Fruit fly (Drosophila melanogaster) whole organism, embryonic: ENCODE measurements around the gene Hrb27C.

Experiments
- Adf1 ChIP-seq: fragments of 200-800 bp; sonication (Bioruptor generic); IDR thresholded peaks from 2 replicates; pipeline ENCODE4 v1.3.6; 2022; ENCODE audit warnings: missing biosample characterization, missing genetic modification characterization
- Bdp1 ChIP-seq: fragments of 200-800 bp; sonication (Bioruptor generic); optimal IDR thresholded peaks from 3 replicates; lab custom pipeline; 2016; ENCODE audit warnings: missing biosample characterization, missing genetic modification characterization
- CG10366 ChIP-seq: fragments of 200-800 bp; sonication (Bioruptor generic); IDR thresholded peaks from 2 replicates; pipeline ENCODE4 v1.3.6; 2022; ENCODE audit warnings: missing biosample characterization, missing genetic modification characterization
- CG15073 ChIP-seq: fragments of 200-800 bp; sonication (Bioruptor generic); optimal IDR thresholded peaks from 2 replicates; lab custom pipeline; 2016; ENCODE audit warnings: missing biosample characterization, missing genetic modification characterization
- CG15696 ChIP-seq: fragments of 200-800 bp; sonication (Bioruptor generic); optimal IDR thresholded peaks from 2 replicates; lab custom pipeline; 2019; ENCODE audit warnings: missing biosample characterization, mild to moderate bottlenecking, missing genetic modification characterization, moderate library complexity
- CG1603 ChIP-seq: fragments of 200-800 bp; sonication (Bioruptor generic); optimal IDR thresholded peaks from 2 replicates; lab custom pipeline; 2019; ENCODE audit warnings: missing biosample characterization, mild to moderate bottlenecking, missing genetic modification characterization, moderate library complexity
- CG2199 ChIP-seq: fragments of 200-800 bp; sonication (Bioruptor generic); IDR thresholded peaks from 3 replicates; pipeline ENCODE4 v1.3.6; 2022; ENCODE audit warnings: missing biosample characterization, missing genetic modification characterization
- CG30431 ChIP-seq: fragments of 200-800 bp; sonication (Bioruptor generic); optimal IDR thresholded peaks from 2 replicates; lab custom pipeline; 2017; ENCODE audit warnings: missing biosample characterization, missing genetic modification characterization
- CG3995 ChIP-seq: fragments of 200-800 bp; sonication (Bioruptor generic); optimal IDR thresholded peaks from 3 replicates; lab custom pipeline; 2016; ENCODE audit warnings: missing biosample characterization, missing genetic modification characterization
- CG4360 ChIP-seq: fragments of 200-800 bp; sonication (Bioruptor generic); IDR thresholded peaks from 2 replicates; pipeline ENCODE4 v1.3.6; 2022; ENCODE audit warnings: missing biosample characterization, missing genetic modification characterization
- CG6813 ChIP-seq: fragments of 200-800 bp; sonication (Bioruptor generic); optimal IDR thresholded peaks from 2 replicates; lab custom pipeline; 2017; ENCODE audit warnings: missing biosample characterization, missing genetic modification characterization, mild to moderate bottlenecking, moderate library complexity, missing genetic modification reagents
- CG7745 ChIP-seq: fragments of 200-800 bp; sonication (Bioruptor generic); optimal IDR thresholded peaks from 2 replicates; lab custom pipeline; 2018; ENCODE audit warnings: missing biosample characterization, mild to moderate bottlenecking, missing genetic modification characterization, moderate library complexity
- CG8290 ChIP-seq, 3 experiments: fragments of 200-800 bp; sonication (Bioruptor generic); optimal IDR thresholded peaks; 2 replicates each; lab custom pipeline; 2016 to 2019; ENCODE audit warnings: missing biosample characterization in 3 of 3, missing genetic modification characterization in 3 of 3, mild to moderate bottlenecking in 2 of 3, moderate library complexity in 1 of 3
- CG9817 ChIP-seq: fragments of 200-800 bp; sonication (Bioruptor generic); optimal IDR thresholded peaks from 2 replicates; lab custom pipeline; 2018; ENCODE audit warnings: missing biosample characterization, mild to moderate bottlenecking, missing genetic modification characterization, moderate library complexity
- Dbx ChIP-seq: fragments of 200-800 bp; sonication (Bioruptor generic); IDR thresholded peaks from 3 replicates; pipeline ENCODE4 v1.3.6; 2022; ENCODE audit warnings: missing biosample characterization, missing genetic modification characterization
- Dll ChIP-seq: fragments of 200-800 bp; sonication (Bioruptor generic); IDR thresholded peaks from 4 replicates; pipeline ENCODE4 v1.3.6; 2022; ENCODE audit warnings: missing biosample characterization, missing genetic modification characterization; ENCODE audit not compliant: partially characterized antibody
- Eip74EF ChIP-seq, 2 experiments: fragments of 200-800 bp in 1 of 2; fragments of >200 bp in 1 of 2; sonication (Bioruptor generic) in 1 of 2; optimal IDR thresholded peaks; 2 replicates each; lab custom pipeline; 2017 to 2019; ENCODE audit warnings: missing biosample characterization in 2 of 2, missing genetic modification characterization in 2 of 2, mild to moderate bottlenecking in 1 of 2, moderate library complexity in 1 of 2
- GATAe ChIP-seq: fragments of 200-800 bp; sonication (Bioruptor generic); conservative IDR thresholded peaks from 2 replicates; pipeline ENCODE4 v1.3.6; 2022; ENCODE audit warnings: missing biosample characterization, missing genetic modification characterization
- Mes4 ChIP-seq: fragments of 200-800 bp; sonication (Bioruptor generic); optimal IDR thresholded peaks from 2 replicates; lab custom pipeline; 2016; ENCODE audit warnings: missing biosample characterization, missing genetic modification characterization
- NC2β ChIP-seq: fragments of 200-800 bp; sonication (Bioruptor generic); optimal IDR thresholded peaks from 2 replicates; lab custom pipeline; 2016; ENCODE audit warnings: missing biosample characterization, missing genetic modification characterization
- Oaz ChIP-seq: fragments of 200-800 bp; sonication (Bioruptor generic); IDR thresholded peaks from 2 replicates; pipeline ENCODE4 v1.3.6; 2022; ENCODE audit warnings: missing biosample characterization, missing genetic modification characterization
- Opbp ChIP-seq: fragments of 200-800 bp; sonication (Bioruptor generic); IDR thresholded peaks from 3 replicates; pipeline ENCODE4 v1.3.6; 2022; ENCODE audit warnings: missing biosample characterization, missing genetic modification characterization; ENCODE audit not compliant: partially characterized antibody
- Sox100B ChIP-seq: fragments of 200-800 bp; sonication (Bioruptor generic); optimal IDR thresholded peaks from 3 replicates; lab custom pipeline; 2018; ENCODE audit warnings: missing biosample characterization, mild to moderate bottlenecking, missing genetic modification characterization
- Ssrp ChIP-seq: fragments of 200-800 bp; sonication (Bioruptor generic); optimal IDR thresholded peaks from 2 replicates; lab custom pipeline; 2018; ENCODE audit warnings: missing biosample characterization, mild to moderate bottlenecking, missing genetic modification characterization, moderate library complexity
- Tbp ChIP-seq: fragments of >200 bp; optimal IDR thresholded peaks from 2 replicates; lab custom pipeline; 2018; ENCODE audit warnings: missing biosample characterization, missing genetic modification characterization
- Xrp1 ChIP-seq: fragments of 200-800 bp; sonication (Bioruptor generic); IDR thresholded peaks from 2 replicates; pipeline ENCODE4 v1.3.6; 2022; ENCODE audit warnings: missing biosample characterization, missing genetic modification characterization
- YL-1 ChIP-seq: fragments of 200-800 bp; sonication (Bioruptor generic); optimal IDR thresholded peaks from 3 replicates; lab custom pipeline; 2017; ENCODE audit warnings: missing biosample characterization, mild to moderate bottlenecking, missing genetic modification characterization
- ap ChIP-seq: fragments of 200-800 bp; sonication (Bioruptor generic); IDR thresholded peaks from 2 replicates; pipeline ENCODE4 v1.3.6; 2022; ENCODE audit warnings: missing biosample characterization, missing genetic modification characterization
- ash1 ChIP-seq: fragments of 200-800 bp; sonication (Bioruptor generic); optimal IDR thresholded peaks from 2 replicates; lab custom pipeline; 2018; ENCODE audit warnings: missing biosample characterization, mild to moderate bottlenecking, missing genetic modification characterization
- az2 ChIP-seq: fragments of 200-800 bp; sonication (Bioruptor generic); optimal IDR thresholded peaks from 3 replicates; lab custom pipeline; 2016; ENCODE audit warnings: missing biosample characterization, missing genetic modification characterization
- cad ChIP-seq: fragments of >200 bp; optimal IDR thresholded peaks from 2 replicates; lab custom pipeline; 2017; ENCODE audit warnings: missing biosample characterization, missing genetic modification characterization
- cas ChIP-seq: fragments of 200-800 bp; sonication (Bioruptor generic); IDR thresholded peaks from 2 replicates; pipeline ENCODE4 v1.3.6; 2022; ENCODE audit warnings: missing biosample characterization, missing genetic modification characterization
- caup ChIP-seq: fragments of 200-800 bp; sonication (Bioruptor generic); optimal IDR thresholded peaks from 3 replicates; lab custom pipeline; 2017; ENCODE audit warnings: missing biosample characterization, mild to moderate bottlenecking, missing genetic modification characterization, moderate library complexity; ENCODE audit not compliant: severe bottlenecking
- chm ChIP-seq: fragments of 200-800 bp; sonication (Bioruptor generic); IDR thresholded peaks from 2 replicates; pipeline ENCODE4 v1.3.6; 2022; ENCODE audit warnings: missing biosample characterization, missing genetic modification characterization
- crol ChIP-seq: fragments of 200-800 bp; sonication (Bioruptor generic); IDR thresholded peaks from 2 replicates; pipeline ENCODE4 v1.3.6; 2022; ENCODE audit warnings: missing biosample characterization, missing genetic modification characterization
- da ChIP-seq: fragments of 200-800 bp; sonication (Bioruptor generic); optimal IDR thresholded peaks from 2 replicates; lab custom pipeline; 2016; ENCODE audit warnings: missing biosample characterization, missing genetic modification characterization
- dpn ChIP-seq, 2 experiments: fragments of 200-800 bp; sonication (Bioruptor generic); optimal IDR thresholded peaks; 3 replicates each; lab custom pipeline; 2016; ENCODE audit warnings: missing biosample characterization in 2 of 2, missing genetic modification characterization in 2 of 2
- gce ChIP-seq: fragments of 200-800 bp; sonication (Bioruptor generic); IDR thresholded peaks from 3 replicates; pipeline ENCODE4 v1.3.6; 2022; ENCODE audit warnings: missing biosample characterization, missing genetic modification characterization
- hth ChIP-seq: fragments of >200 bp; optimal IDR thresholded peaks from 2 replicates; lab custom pipeline; 2017; ENCODE audit warnings: inconsistent platforms
- mirr ChIP-seq: fragments of 200-800 bp; sonication (Bioruptor generic); optimal IDR thresholded peaks from 3 replicates; lab custom pipeline; 2018; ENCODE audit warnings: missing biosample characterization, mild to moderate bottlenecking, missing genetic modification characterization
- nmo ChIP-seq: fragments of 200-800 bp; sonication (Bioruptor generic); optimal IDR thresholded peaks from 2 replicates; lab custom pipeline; 2018; ENCODE audit warnings: missing biosample characterization, mild to moderate bottlenecking, missing genetic modification characterization, moderate library complexity
- onecut ChIP-seq: fragments of 200-800 bp; sonication (Bioruptor generic); IDR thresholded peaks from 2 replicates; pipeline ENCODE4 v1.3.6; 2022; ENCODE audit warnings: missing biosample characterization, missing genetic modification characterization
- pfk ChIP-seq: fragments of 200-800 bp; sonication (Bioruptor generic); optimal IDR thresholded peaks from 2 replicates; lab custom pipeline; 2018; ENCODE audit warnings: missing biosample characterization, mild to moderate bottlenecking, missing genetic modification characterization, moderate library complexity
- ro ChIP-seq: fragments of 200-800 bp; sonication (Bioruptor generic); IDR thresholded peaks from 2 replicates; pipeline ENCODE4 v1.3.6; 2022; ENCODE audit warnings: missing biosample characterization, missing genetic modification characterization
- run ChIP-seq: fragments of 200-800 bp; sonication (Bioruptor generic); optimal IDR thresholded peaks from 3 replicates; lab custom pipeline; 2018; ENCODE audit warnings: missing biosample characterization, mild to moderate bottlenecking, missing genetic modification characterization
- sima ChIP-seq: fragments of 200-800 bp; sonication (Bioruptor generic); optimal IDR thresholded peaks from 2 replicates; lab custom pipeline; 2016; ENCODE audit warnings: missing biosample characterization, missing genetic modification characterization
- slou ChIP-seq: fragments of 200-800 bp; sonication (Bioruptor generic); optimal IDR thresholded peaks from 3 replicates; lab custom pipeline; 2016; ENCODE audit warnings: missing biosample characterization, missing genetic modification characterization
- sob ChIP-seq: fragments of 200-800 bp; sonication (Bioruptor generic); IDR thresholded peaks from 2 replicates; pipeline ENCODE4 v1.3.6; 2022; ENCODE audit warnings: missing biosample characterization, missing genetic modification characterization
- sqz ChIP-seq: fragments of 200-800 bp; sonication (Bioruptor generic); optimal IDR thresholded peaks from 3 replicates; lab custom pipeline; 2018; ENCODE audit warnings: missing biosample characterization, mild to moderate bottlenecking, missing genetic modification characterization
- stc ChIP-seq: fragments of 200-800 bp; sonication (Bioruptor generic); IDR thresholded peaks from 2 replicates; pipeline ENCODE4 v1.3.6; 2022; ENCODE audit warnings: missing biosample characterization, missing genetic modification characterization
- tll ChIP-seq, 2 experiments: fragments of 200-800 bp in 1 of 2; fragments of >200 bp in 1 of 2; sonication (Bioruptor generic) in 1 of 2; optimal IDR thresholded peaks; 2 replicates each; lab custom pipeline; 2017 to 2019; ENCODE audit warnings: missing biosample characterization in 2 of 2, missing genetic modification characterization in 2 of 2, mild to moderate bottlenecking in 1 of 2, moderate library complexity in 1 of 2

Gene Hrb27C

dm6 chr2L:6968013-6968517 is 47.6 kb downstream of the Hrb27C start (continued):
- TF ChIP-seq CG1603, result peak; percentile 69
- TF ChIP-seq Xrp1 (GFP tag; lab: Robert Waterston, UW), result peak; percentile 43; the same call in 1 of the 2 replicates
- TF ChIP-seq NC2β, result peak; percentile 52
- TF ChIP-seq CG4360 (GFP tag; lab: Robert Waterston, UW), result no peak
- no peak for TF ChIP-seq CG30431 (GFP tag; lab: Kevin White, UChicago)
- no peak for TF ChIP-seq sqz
- peak; percentile 6 for TF ChIP-seq CG6813
- no peak for TF ChIP-seq Bdp1 (GFP tag; lab: Kevin White, UChicago)
- no peak for TF ChIP-seq CG7745 (tag; lab: Kevin White, UChicago)
- no peak for TF ChIP-seq da (GFP tag; lab: Kevin White, UChicago)
- TF ChIP-seq Oaz, result no peak
- no peak for TF ChIP-seq Tbp (GFP tag; lab: Kevin White, UChicago)
- TF ChIP-seq nmo, result peak; percentile 32
- TF ChIP-seq CG8290 (GFP tag; optimal IDR thresholded peaks at IDR 0.05; lab: Kevin White, UChicago), result peak; percentile 5
- no peak for TF ChIP-seq CG8290 (tag; optimal IDR thresholded peaks at IDR 0.05; lab: Kevin White, UChicago)
- TF ChIP-seq Dll (GFP tag; lab: Robert Waterston, UW), result peak; percentile 96
- TF ChIP-seq dpn (GFP tag; optimal IDR thresholded peaks at IDR 0.05; lab: Kevin White, UChicago), result peak; percentile 48 to 64
- no peak for TF ChIP-seq gce (GFP tag; lab: Robert Waterston, UW)
- TF ChIP-seq az2 (GFP tag; lab: Kevin White, UChicago), result peak; percentile 40
- peak; percentile 51 for TF ChIP-seq caup (GFP tag; lab: Kevin White, UChicago)
- no peak for TF ChIP-seq ap (GFP tag; lab: Robert Waterston, UW)
- TF ChIP-seq YL-1, result peak; percentile 22
- TF ChIP-seq crol, result no peak
- no peak for TF ChIP-seq CG15696
- no peak for TF ChIP-seq pfk
- no peak for TF ChIP-seq CG9817
- TF ChIP-seq ro (GFP tag; lab: Robert Waterston, UW), result no peak
- TF ChIP-seq run (tag; lab: Kevin White, UChicago), result no peak
- peak; percentile 59 for TF ChIP-seq Mes4
- no peak for TF ChIP-seq hth
- no peak for TF ChIP-seq Ssrp (tag; lab: Kevin White, UChicago)
- peak in 1 of 2 experiments; percentile 60 for TF ChIP-seq tll (GFP tag; optimal IDR thresholded peaks at IDR 0.05; lab: Kevin White, UChicago)
- TF ChIP-seq sob (GFP tag; lab: Robert Waterston, UW), result no peak; the same call in 1 of the 2 replicates
- TF ChIP-seq Eip74EF (GFP tag; optimal IDR thresholded peaks at IDR 0.05; lab: Kevin White, UChicago), result peak in 1 of 2 experiments; percentile 26
- TF ChIP-seq mirr, result no peak
- TF ChIP-seq stc, result no peak
- TF ChIP-seq chm (GFP tag; lab: Robert Waterston, UW), result 0 out of 2 replicates have a peak, but pooled peaks have one; percentile 18
- peak; percentile 80; the same call in 2 of the 3 replicates for TF ChIP-seq CG2199 (GFP tag; lab: Robert Waterston, UW)
- TF ChIP-seq Opbp (GFP tag; lab: Robert Waterston, UW), result peak; percentile 76
- no peak for TF ChIP-seq CG3995 (GFP tag; lab: Kevin White, UChicago)
- no peak for TF ChIP-seq ash1 (GFP tag; lab: Kevin White, UChicago)
- peak; percentile 55 for TF ChIP-seq onecut (GFP tag; lab: Robert Waterston, UW)
- no peak for TF ChIP-seq CG15073 (GFP tag; lab: Kevin White, UChicago)
- TF ChIP-seq Sox100B (GFP tag; lab: Kevin White, UChicago), result no peak
- TF ChIP-seq CG10366 (GFP tag; lab: Robert Waterston, UW), result no peak
- no peak for TF ChIP-seq Adf1 (GFP tag; lab: Robert Waterston, UW)
- TF ChIP-seq cas (GFP tag; lab: Robert Waterston, UW), result no peak
- TF ChIP-seq sima (GFP tag; lab: Kevin White, UChicago), result no peak
- TF ChIP-seq GATAe (GFP tag; lab: Robert Waterston, UW), result no peak
- peak; percentile 55; the same call in 1 of the 3 replicates for TF ChIP-seq Dbx (GFP tag; lab: Robert Waterston, UW)
- no peak for TF ChIP-seq cad (GFP tag; lab: Kevin White, UChicago)
- TF ChIP-seq slou (GFP tag; lab: Kevin White, UChicago), result no peak
